Worm (Caenorhabditis elegans) whole organism, L1 larva: Measurements from ENCODE around the gene irld-66.
A peak's percentile ranks its signal among the peaks of the same experiment; 100 is the strongest.

Experiments used
- C04F5.9 ChIP-seq: sonication (generic microtip); optimal IDR thresholded peaks from 2 replicates; lab custom pipeline; 2016; ENCODE audit warnings: missing genetic modification characterization, missing compliant biosample characterization
- C16A3.4 ChIP-seq: fragments of 150-350 bp; optimal IDR thresholded peaks from 2 replicates; lab custom pipeline; 2014; ENCODE audit warnings: missing biosample characterization, missing genetic modification characterization
- Y116A8C.19 ChIP-seq: sonication (generic microtip); optimal IDR thresholded peaks from 2 replicates; lab custom pipeline; 2016; ENCODE audit warnings: missing compliant biosample characterization, missing genetic modification characterization, borderline replicate concordance
- aha-1 ChIP-seq: fragments of 150-350 bp; optimal IDR thresholded peaks from 2 replicates; lab custom pipeline; 2014; ENCODE audit warnings: missing biosample characterization, missing genetic modification characterization
- alr-1 ChIP-seq: fragments of 200-800 bp; sonication (Bioruptor generic); optimal IDR thresholded peaks from 2 replicates; lab custom pipeline; 2018; ENCODE audit warnings: borderline replicate concordance, mild to moderate bottlenecking, missing genetic modification characterization, missing compliant biosample characterization
- aly-2 ChIP-seq: fragments of 150-350 bp; optimal IDR thresholded peaks from 2 replicates; lab custom pipeline; 2014; ENCODE audit warnings: missing biosample characterization, missing genetic modification characterization
- ama-1 ChIP-seq: fragments of 150-350 bp; optimal IDR thresholded peaks from 2 replicates; lab custom pipeline; 2014
- blmp-1 ChIP-seq: fragments of 150-350 bp; optimal IDR thresholded peaks from 2 replicates; lab custom pipeline; 2014; ENCODE audit warnings: missing biosample characterization, missing genetic modification characterization
- ceh-63 ChIP-seq: fragments of 200-800 bp; sonication (Bioruptor generic); optimal IDR thresholded peaks from 2 replicates; lab custom pipeline; 2018; ENCODE audit warnings: mild to moderate bottlenecking, missing genetic modification characterization, missing compliant biosample characterization
- ceh-88 ChIP-seq: fragments of 200-800 bp; sonication (Bioruptor generic); IDR thresholded peaks from 2 replicates; pipeline ENCODE4 v1.3.6; 2022; ENCODE audit warnings: missing genetic modification characterization, missing compliant biosample characterization
- ceh-90 ChIP-seq: sonication (generic microtip); optimal IDR thresholded peaks from 2 replicates; lab custom pipeline; 2016; ENCODE audit warnings: missing genetic modification characterization, missing compliant biosample characterization
- ces-1 ChIP-seq: fragments of 150-350 bp; optimal IDR thresholded peaks from 2 replicates; lab custom pipeline; 2014; ENCODE audit warnings: missing biosample characterization, missing genetic modification reagents, missing genetic modification characterization
- dsc-1 ChIP-seq: sonication (generic microtip); optimal IDR thresholded peaks from 2 replicates; lab custom pipeline; 2016; ENCODE audit warnings: mild to moderate bottlenecking, missing genetic modification characterization, missing compliant biosample characterization
- efl-1 ChIP-seq, 4 experiments: fragments of 150-350 bp; optimal IDR thresholded peaks in 3 of 4; peaks in 1 of 4; 1 replicate in 1 of 4; 2 replicates in 3 of 4; lab custom pipeline; 2014; ENCODE audit warnings: missing biosample characterization in 2 of 4, missing genetic modification characterization in 2 of 4, missing genetic modification reagents in 2 of 4
- egl-13 ChIP-seq: sonication (generic microtip); optimal IDR thresholded peaks from 2 replicates; lab custom pipeline; 2016; ENCODE audit warnings: missing genotype, missing genetic modification reagents, missing genetic modification characterization, missing compliant biosample characterization
- egl-27 ChIP-seq, 2 experiments: fragments of 150-350 bp in 1 of 2; sonication (generic microtip); optimal IDR thresholded peaks; 3 replicates each; lab custom pipeline; 2017 to 2018; ENCODE audit warnings: missing biosample characterization in 2 of 2, missing genetic modification characterization in 2 of 2, missing genetic modification reagents in 2 of 2
- elt-2 ChIP-seq: sonication (generic microtip); optimal IDR thresholded peaks from 2 replicates; lab custom pipeline; 2016; ENCODE audit warnings: missing genetic modification characterization, mild to moderate bottlenecking, inconsistent platforms, missing compliant biosample characterization, missing genetic modification reagents
- ets-5 ChIP-seq: fragments of 200-800 bp; sonication (Bioruptor generic); IDR thresholded peaks from 2 replicates; pipeline ENCODE4 v1.3.6; 2022; ENCODE audit warnings: missing genetic modification characterization, missing compliant biosample characterization
- fkh-10 ChIP-seq: sonication (generic microtip); optimal IDR thresholded peaks from 2 replicates; lab custom pipeline; 2017; ENCODE audit warnings: missing biosample characterization, missing genetic modification reagents, missing genetic modification characterization
- fos-1 ChIP-seq: fragments of 150-350 bp; optimal IDR thresholded peaks from 2 replicates; lab custom pipeline; 2014; ENCODE audit warnings: missing biosample characterization, missing genetic modification characterization
- hlh-17 ChIP-seq: fragments of 200-800 bp; sonication (Bioruptor generic); optimal IDR thresholded peaks from 2 replicates; lab custom pipeline; 2018; ENCODE audit warnings: missing genetic modification characterization, mild to moderate bottlenecking, missing compliant biosample characterization, moderate library complexity, borderline replicate concordance
- hpl-2 ChIP-seq: fragments of 150-350 bp; optimal IDR thresholded peaks from 2 replicates; lab custom pipeline; 2014; ENCODE audit warnings: missing biosample characterization, missing genetic modification reagents, missing genetic modification characterization
- irx-1 ChIP-seq: sonication (generic microtip); optimal IDR thresholded peaks from 2 replicates; lab custom pipeline; 2016; ENCODE audit warnings: missing genetic modification characterization, missing compliant biosample characterization
- isw-1 ChIP-seq: fragments of 200-800 bp; sonication (Bioruptor generic); IDR thresholded peaks from 2 replicates; pipeline ENCODE4 v1.3.6; 2022; ENCODE audit warnings: missing genetic modification characterization, missing compliant biosample characterization
- jun-1 ChIP-seq: fragments of 150-350 bp; optimal IDR thresholded peaks from 2 replicates; lab custom pipeline; 2014; ENCODE audit warnings: missing biosample characterization, missing genetic modification reagents, missing genetic modification characterization
- lin-14 ChIP-seq: fragments of 200-800 bp; sonication (Bioruptor generic); optimal IDR thresholded peaks from 2 replicates; lab custom pipeline; 2018; ENCODE audit warnings: mild to moderate bottlenecking, missing genetic modification characterization, moderate library complexity, missing compliant biosample characterization
- lin-35 ChIP-seq, 2 experiments: fragments of 150-350 bp; optimal IDR thresholded peaks; 2 replicates each; lab custom pipeline; 2014; ENCODE audit warnings: missing biosample characterization in 2 of 2, missing genetic modification characterization in 2 of 2, missing genetic modification reagents in 2 of 2
- lin-39 ChIP-seq: fragments of 150-350 bp; optimal IDR thresholded peaks from 2 replicates; lab custom pipeline; 2014; ENCODE audit warnings: missing biosample characterization, missing genetic modification reagents, missing genetic modification characterization
- lsy-2 ChIP-seq, 2 experiments: fragments of 150-350 bp; optimal IDR thresholded peaks; 2 replicates each; lab custom pipeline; 2014; ENCODE audit warnings: missing biosample characterization in 2 of 2, missing genetic modification characterization in 2 of 2
- mdl-1 ChIP-seq, 2 experiments: fragments of 150-350 bp; optimal IDR thresholded peaks; 2 replicates each; lab custom pipeline; 2014 to 2017; ENCODE audit warnings: missing biosample characterization in 2 of 2, missing genetic modification characterization in 2 of 2, inconsistent platforms in 1 of 2
- mep-1 ChIP-seq: fragments of 150-350 bp; optimal IDR thresholded peaks from 2 replicates; lab custom pipeline; 2014; ENCODE audit warnings: missing biosample characterization, missing genetic modification characterization
- nhr-11 ChIP-seq: fragments of 150-350 bp; optimal IDR thresholded peaks from 2 replicates; lab custom pipeline; 2014; ENCODE audit warnings: missing biosample characterization, missing genetic modification characterization
- nhr-19 ChIP-seq: fragments of 200-800 bp; sonication (Bioruptor generic); conservative IDR thresholded peaks from 2 replicates; pipeline ENCODE4 v1.3.6; 2022; ENCODE audit warnings: missing genetic modification characterization, missing compliant biosample characterization
- nhr-47 ChIP-seq: sonication (generic microtip); optimal IDR thresholded peaks from 2 replicates; lab custom pipeline; 2016; ENCODE audit warnings: mild to moderate bottlenecking, missing genetic modification characterization, moderate library complexity, missing compliant biosample characterization
- nhr-71 ChIP-seq: sonication (generic microtip); optimal IDR thresholded peaks from 2 replicates; lab custom pipeline; 2016; ENCODE audit warnings: mild to moderate bottlenecking, missing genetic modification characterization, moderate library complexity, missing compliant biosample characterization
- nhr-76 ChIP-seq: sonication (generic microtip); optimal IDR thresholded peaks from 2 replicates; lab custom pipeline; 2017; ENCODE audit warnings: missing biosample characterization, missing genetic modification characterization
- nhr-77 ChIP-seq: fragments of 150-350 bp; optimal IDR thresholded peaks from 2 replicates; lab custom pipeline; 2014; ENCODE audit warnings: missing biosample characterization, missing genetic modification characterization
- nhr-85 ChIP-seq: sonication (generic microtip); peaks from one replicate; lab custom pipeline; 2016; ENCODE audit warnings: missing genetic modification characterization, inconsistent platforms, missing compliant biosample characterization
- pag-3 ChIP-seq: sonication (generic microtip); optimal IDR thresholded peaks from 2 replicates; lab custom pipeline; 2017; ENCODE audit warnings: missing genetic modification characterization, mild to moderate bottlenecking, missing compliant biosample characterization, antibody characterized with exemption, borderline replicate concordance; ENCODE audit not compliant: insufficient read depth
- pax-3 ChIP-seq: fragments of 200-800 bp; sonication (Bioruptor generic); optimal IDR thresholded peaks from 2 replicates; lab custom pipeline; 2018; ENCODE audit warnings: mild to moderate bottlenecking, missing genetic modification characterization, moderate library complexity, missing compliant biosample characterization
- pqm-1 ChIP-seq: sonication (generic microtip); optimal IDR thresholded peaks from 3 replicates; lab custom pipeline; 2017; ENCODE audit warnings: missing biosample characterization, missing genetic modification characterization
- snu-23 ChIP-seq: sonication (generic microtip); optimal IDR thresholded peaks from 2 replicates; lab custom pipeline; 2016; ENCODE audit warnings: missing genetic modification characterization, missing compliant biosample characterization
- sox-4 ChIP-seq: sonication (generic microtip); optimal IDR thresholded peaks from 2 replicates; lab custom pipeline; 2016; ENCODE audit warnings: missing genetic modification characterization, missing compliant biosample characterization
- swsn-7 ChIP-seq: sonication (generic microtip); optimal IDR thresholded peaks from 2 replicates; lab custom pipeline; 2016; ENCODE audit warnings: missing genetic modification characterization, missing compliant biosample characterization
- tbx-2 ChIP-seq: sonication (generic microtip); optimal IDR thresholded peaks from 2 replicates; lab custom pipeline; 2016; ENCODE audit warnings: missing genetic modification characterization, missing compliant biosample characterization
- tlp-1 ChIP-seq: fragments of 150-350 bp; optimal IDR thresholded peaks from 2 replicates; lab custom pipeline; 2014; ENCODE audit warnings: missing biosample characterization, missing genetic modification characterization
- unc-130 ChIP-seq: fragments of 150-350 bp; optimal IDR thresholded peaks from 2 replicates; lab custom pipeline; 2017; ENCODE audit warnings: missing biosample characterization, missing genetic modification characterization, inconsistent platforms
- unc-30 ChIP-seq: sonication (generic microtip); optimal IDR thresholded peaks from 2 replicates; lab custom pipeline; 2017; ENCODE audit warnings: missing biosample characterization, missing genetic modification characterization
- unc-62 ChIP-seq: fragments of 150-350 bp; optimal IDR thresholded peaks from 2 replicates; lab custom pipeline; 2014; ENCODE audit warnings: missing biosample characterization, missing genetic modification reagents, missing genetic modification characterization
- unc-86 ChIP-seq: sonication (generic microtip); optimal IDR thresholded peaks from 2 replicates; lab custom pipeline; 2016; ENCODE audit warnings: missing genetic modification characterization, missing compliant biosample characterization
- unc-98 ChIP-seq: fragments of 200-800 bp; sonication (Bioruptor generic); IDR thresholded peaks from 2 replicates; pipeline ENCODE4 v1.3.6; 2022; ENCODE audit warnings: missing genetic modification characterization, missing compliant biosample characterization
- zag-1 ChIP-seq: fragments of 150-350 bp; optimal IDR thresholded peaks from 2 replicates; lab custom pipeline; 2014; ENCODE audit warnings: missing biosample characterization, missing genetic modification characterization
- ztf-4 ChIP-seq: fragments of 150-350 bp; optimal IDR thresholded peaks from 2 replicates; lab custom pipeline; 2014; ENCODE audit warnings: missing biosample characterization, missing genetic modification characterization

Gene irld-66

DNA sequence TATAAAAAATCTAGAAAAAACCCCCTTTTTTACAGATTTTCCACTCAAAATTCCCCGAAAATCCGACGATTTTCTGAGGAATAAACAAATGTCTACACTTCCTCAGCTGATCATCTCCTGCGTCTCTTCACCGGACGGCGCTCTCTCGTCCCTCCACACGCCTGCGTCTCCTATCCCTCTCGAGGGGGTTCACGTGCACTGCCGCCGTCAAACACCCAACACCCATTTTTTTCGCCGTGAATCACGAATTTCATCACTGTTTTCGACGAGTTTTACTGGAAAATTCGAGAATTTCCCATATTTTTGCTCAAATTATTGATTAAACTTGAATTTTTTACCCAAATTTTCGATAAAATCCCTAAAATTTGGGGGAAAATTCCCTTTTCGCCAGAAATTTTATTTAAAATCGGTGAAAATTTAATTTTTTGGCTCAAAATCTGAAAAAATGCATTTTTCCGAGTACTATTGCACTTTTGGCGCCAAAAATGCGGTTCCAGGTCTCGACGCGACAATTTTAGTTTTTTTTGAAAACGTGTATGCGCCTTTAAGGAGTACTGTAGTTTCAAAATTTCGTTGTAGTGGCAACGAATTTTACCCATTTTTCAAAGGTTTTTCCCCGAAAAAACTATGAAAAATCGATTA, 19.7 kb downstream of the irld-66 start:
- TF ChIP-seq hlh-17 (GFP tag; lab: Kevin White, UChicago) (no peak), ceh-63 (GFP tag; lab: Kevin White, UChicago) (no peak), swsn-7 (tag; lab: Kevin White, UChicago) (peak; percentile 67), ztf-4 (tag; lab: Kevin White, UChicago) (no peak), C16A3.4 (tag; lab: Kevin White, UChicago) (no peak), zag-1 (tag; lab: Kevin White, UChicago) (no peak), elt-2 (no peak), lin-35 (GFP tag; optimal IDR thresholded peaks at IDR 0.05; lab: Kevin White, UChicago) (peak; percentile 60 to 68), unc-130 (tag; lab: Kevin White, UChicago) (no peak), alr-1 (tag; lab: Kevin White, UChicago) (no peak), nhr-71 (tag; lab: Kevin White, UChicago) (peak; percentile 79), ces-1 (no peak), lsy-2 (tag; optimal IDR thresholded peaks at IDR 0.05; lab: Kevin White, UChicago) (peak; percentile 45 to 62), pqm-1 (tag; lab: Kevin White, UChicago) (no peak), ceh-88 (GFP tag; lab: Robert Waterston, UW) (no peak), blmp-1 (tag; lab: Kevin White, UChicago) (no peak), fos-1 (tag; lab: Kevin White, UChicago) (no peak), mep-1 (tag; lab: Kevin White, UChicago) (peak; percentile 72), nhr-85 (tag; lab: Kevin White, UChicago) (peak; percentile 46), nhr-11 (tag; lab: Kevin White, UChicago) (peak; percentile 24), sox-4 (tag; lab: Kevin White, UChicago) (no peak), efl-1 (optimal IDR thresholded peaks at IDR 0.05; lab: Kevin White, UChicago) (peak; percentile 74 to 86), efl-1 (GFP tag; optimal IDR thresholded peaks at IDR 0.05 in 1 of 2; lab: Kevin White, UChicago) (peak; percentile 62 to 92), nhr-47 (tag; lab: Kevin White, UChicago) (peak; percentile 66), aly-2 (no peak), unc-30 (tag; lab: Kevin White, UChicago) (no peak), ceh-90 (no peak), lin-39 (tag; lab: Kevin White, UChicago) (no peak), tbx-2 (tag; lab: Kevin White, UChicago) (peak; percentile 53), egl-27 (tag; optimal IDR thresholded peaks at IDR 0.05; lab: Kevin White, UChicago) (no peak), lin-14 (GFP tag; lab: Kevin White, UChicago) (peak; percentile 85), fkh-10 (GFP tag; lab: Kevin White, UChicago) (no peak), jun-1 (tag; lab: Kevin White, UChicago) (peak; percentile 49), dsc-1 (tag; lab: Kevin White, UChicago) (no peak), snu-23 (GFP tag; lab: Kevin White, UChicago) (peak; percentile 74), mdl-1 (tag; optimal IDR thresholded peaks at IDR 0.05; lab: Kevin White, UChicago) (peak; percentile 39 to 86), unc-98 (GFP tag; lab: Robert Waterston, UW) (0 out of 2 replicates have a peak, but pooled peaks have one; percentile 34), pag-3 (tag; lab: Kevin White, UChicago) (no peak), hpl-2 (GFP tag; lab: Kevin White, UChicago) (no peak), C04F5.9 (peak; percentile 13), nhr-77 (tag; lab: Kevin White, UChicago) (no peak), nhr-76 (tag; lab: Kevin White, UChicago) (no peak), Y116A8C.19 (tag; lab: Kevin White, UChicago) (no peak), unc-86 (peak; percentile 34), egl-13 (tag; lab: Kevin White, UChicago) (no peak), aha-1 (tag; lab: Kevin White, UChicago) (no peak), nhr-19 (no peak; the same call in none of the 2 replicates), irx-1 (tag; lab: Kevin White, UChicago) (peak; percentile 7), isw-1 (GFP tag; lab: Robert Waterston, UW) (peak; percentile 32), ama-1 (no peak), pax-3 (tag; lab: Kevin White, UChicago) (peak; percentile 54), unc-62 (GFP tag; lab: Kevin White, UChicago) (no peak), tlp-1 (tag; lab: Kevin White, UChicago) (no peak), ets-5 (GFP tag; lab: Robert Waterston, UW) (no peak)
